Worm (Caenorhabditis elegans): ENCODE data around the gene ZK945.4.

DNA sequence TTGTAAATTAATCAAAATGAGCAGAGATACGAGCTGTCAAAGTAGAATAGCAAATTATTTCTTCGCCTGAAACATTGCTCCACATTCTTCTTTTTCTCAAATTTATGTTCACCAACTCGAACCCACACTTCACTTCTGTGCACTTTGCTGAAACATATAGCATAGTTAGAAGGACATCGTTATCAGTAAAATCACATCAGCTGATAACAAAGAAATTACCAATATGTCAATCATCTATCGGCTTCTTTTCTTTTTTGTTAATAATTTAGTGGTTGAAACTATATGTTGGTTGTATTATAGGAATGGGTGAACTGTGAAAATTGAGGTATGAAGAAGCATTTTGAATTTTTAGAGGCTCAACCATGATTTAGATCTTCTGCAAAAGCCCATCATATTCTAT, 10.3 kb downstream of the ZK945.4 start:
- TF ChIP-seq F13C5.2 (tag; optimal IDR thresholded peaks at IDR 0.05) (no peak), ama-1 (optimal IDR thresholded peaks at IDR 0.05) (no peak), sea-1 (GFP tag; conservative IDR thresholded peaks at IDR 0.05) (no peak), ets-7 (tag; optimal IDR thresholded peaks at IDR 0.05) (no peak), ceh-13 (GFP tag; optimal IDR thresholded peaks at IDR 0.05) (no peak), flt-1 (GFP tag; IDR thresholded peaks at IDR 0.05) (no peak), scrt-1 (GFP tag; IDR thresholded peaks at IDR 0.05) (no peak)
